Fruit fly (Drosophila melanogaster) whole organism, adult: ENCODE data around the gene Ppt2.

Experiments used
- CG11617 ChIP-seq: fragments of 200-800 bp; sonication (Bioruptor generic); optimal IDR thresholded peaks from 2 replicates; lab custom pipeline; 2017; ENCODE audit warnings: mild to moderate bottlenecking, missing biosample characterization, missing genetic modification reagents, missing genetic modification characterization
- CG12768 ChIP-seq: fragments of 200-800 bp; sonication (Bioruptor generic); optimal IDR thresholded peaks from 2 replicates; lab custom pipeline; 2017; ENCODE audit warnings: missing biosample characterization, missing genetic modification characterization, mild to moderate bottlenecking, moderate library complexity, missing genetic modification reagents
- CG14711 ChIP-seq: fragments of 200-800 bp; sonication (Bioruptor generic); optimal IDR thresholded peaks from 2 replicates; lab custom pipeline; 2018; ENCODE audit warnings: missing biosample characterization, mild to moderate bottlenecking, missing genetic modification characterization, moderate library complexity
- CG1620 ChIP-seq: fragments of 200-800 bp; sonication (Bioruptor generic); optimal IDR thresholded peaks from 2 replicates; lab custom pipeline; 2016; ENCODE audit warnings: missing biosample characterization, missing genetic modification characterization
- CG33017 ChIP-seq: fragments of 200-800 bp; sonication (Bioruptor generic); optimal IDR thresholded peaks from 2 replicates; lab custom pipeline; 2018; ENCODE audit warnings: missing biosample characterization, mild to moderate bottlenecking, missing genetic modification characterization, moderate library complexity
- CG5204 ChIP-seq: fragments of 200-800 bp; sonication (Bioruptor generic); optimal IDR thresholded peaks from 2 replicates; lab custom pipeline; 2016; ENCODE audit warnings: missing biosample characterization, missing genetic modification characterization
- CG7045 ChIP-seq: fragments of 200-800 bp; sonication (Bioruptor generic); optimal IDR thresholded peaks from 2 replicates; lab custom pipeline; 2017; ENCODE audit warnings: missing biosample characterization, mild to moderate bottlenecking, missing genetic modification characterization
- CG7101 ChIP-seq: fragments of 200-800 bp; sonication (Bioruptor generic); optimal IDR thresholded peaks from 2 replicates; lab custom pipeline; 2018; ENCODE audit warnings: missing biosample characterization, mild to moderate bottlenecking, missing genetic modification characterization, moderate library complexity
- Clk ChIP-seq: fragments of 200-800 bp; sonication (Bioruptor generic); optimal IDR thresholded peaks from 2 replicates; lab custom pipeline; 2017; ENCODE audit warnings: missing biosample characterization, missing genetic modification characterization
- Crg-1 ChIP-seq: fragments of 200-800 bp; sonication (Bioruptor generic); optimal IDR thresholded peaks from 2 replicates; lab custom pipeline; 2016; ENCODE audit warnings: missing biosample characterization, missing genetic modification characterization
- Hr96 ChIP-seq: fragments of 200-800 bp; sonication (Bioruptor generic); optimal IDR thresholded peaks from 2 replicates; lab custom pipeline; 2016; ENCODE audit warnings: missing biosample characterization, missing genetic modification characterization
- Mnt ChIP-seq: fragments of 200-800 bp; sonication (Bioruptor generic); optimal IDR thresholded peaks from 2 replicates; lab custom pipeline; 2016; ENCODE audit warnings: missing biosample characterization, mild to moderate bottlenecking, missing genetic modification characterization
- bab1 ChIP-seq: fragments of 200-800 bp; sonication (Bioruptor generic); optimal IDR thresholded peaks from 3 replicates; lab custom pipeline; 2019; ENCODE audit warnings: missing biosample characterization, mild to moderate bottlenecking, missing genetic modification characterization, moderate library complexity
- cic ChIP-seq: fragments of 200-800 bp; sonication (Bioruptor generic); optimal IDR thresholded peaks from 2 replicates; lab custom pipeline; 2017; ENCODE audit warnings: missing biosample characterization, mild to moderate bottlenecking, missing genetic modification characterization, moderate library complexity
- cnc ChIP-seq, 2 experiments: fragments of >200 bp; optimal IDR thresholded peaks; 2 replicates each; lab custom pipeline; 2017
- kay ChIP-seq: fragments of 200-800 bp; sonication (Bioruptor generic); peaks from one replicate; lab custom pipeline; 2016; ENCODE audit warnings: missing biosample characterization, missing genetic modification characterization, borderline replicate concordance
- ovo ChIP-seq: fragments of 200-800 bp; sonication (Bioruptor generic); optimal IDR thresholded peaks from 2 replicates; lab custom pipeline; 2016; ENCODE audit warnings: missing biosample characterization, missing genetic modification characterization
- pad ChIP-seq: fragments of 200-800 bp; sonication (Bioruptor generic); optimal IDR thresholded peaks from 3 replicates; lab custom pipeline; 2017; ENCODE audit warnings: missing biosample characterization, missing genetic modification characterization, mild to moderate bottlenecking, moderate library complexity, missing genetic modification reagents
- tj ChIP-seq: fragments of 200-800 bp; sonication (Bioruptor generic); optimal IDR thresholded peaks from 3 replicates; lab custom pipeline; 2017; ENCODE audit warnings: missing biosample characterization, mild to moderate bottlenecking, missing genetic modification characterization, moderate library complexity
- toe ChIP-seq: fragments of 200-800 bp; sonication (Bioruptor generic); optimal IDR thresholded peaks from 2 replicates; lab custom pipeline; 2016; ENCODE audit warnings: missing biosample characterization, missing genetic modification characterization

Gene Ppt2

DNA sequence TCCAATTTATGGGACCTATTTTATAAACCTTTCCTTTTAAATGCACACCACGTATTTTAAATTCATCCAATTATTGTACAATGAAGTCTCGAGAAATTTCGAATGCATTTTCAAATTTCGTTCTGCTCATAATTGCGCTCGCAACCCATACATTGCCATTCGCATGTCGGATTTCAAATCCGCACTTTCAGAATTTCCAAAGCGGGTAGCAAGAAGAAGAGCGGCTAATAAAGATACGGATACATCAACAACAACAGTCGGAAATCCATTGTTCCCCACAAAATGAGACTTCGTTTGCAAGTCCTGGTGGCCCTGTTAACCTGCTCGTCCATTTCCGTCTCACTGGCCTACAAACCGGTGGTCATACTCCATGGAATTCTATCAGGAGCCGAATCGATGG is at the start of gene Ppt2:
TSS of gene Ppt2 (plus strand) at position 209 of the 400 bp plus-strand sequence.
- TF ChIP-seq CG7101, result no peak
- TF ChIP-seq tj (GFP tag; lab: Kevin White, UChicago), result no peak
- no peak for TF ChIP-seq CG11617 (GFP tag; lab: Kevin White, UChicago)
- TF ChIP-seq toe (GFP tag; lab: Kevin White, UChicago), result no peak
- no peak for TF ChIP-seq CG1620 (GFP tag; lab: Kevin White, UChicago)
- TF ChIP-seq Clk, result no peak
- TF ChIP-seq CG12768 (GFP tag; lab: Kevin White, UChicago), result no peak
- no peak for TF ChIP-seq bab1 (GFP tag; lab: Kevin White, UChicago)
- no peak for TF ChIP-seq kay
- no peak for TF ChIP-seq pad
- TF ChIP-seq CG5204 (GFP tag; lab: Kevin White, UChicago), result no peak
- TF ChIP-seq CG7045, result no peak
- TF ChIP-seq CG14711 (tag; lab: Kevin White, UChicago), result no peak
- TF ChIP-seq Crg-1, result no peak
- no peak for TF ChIP-seq ovo (GFP tag; lab: Kevin White, UChicago)

DNA sequence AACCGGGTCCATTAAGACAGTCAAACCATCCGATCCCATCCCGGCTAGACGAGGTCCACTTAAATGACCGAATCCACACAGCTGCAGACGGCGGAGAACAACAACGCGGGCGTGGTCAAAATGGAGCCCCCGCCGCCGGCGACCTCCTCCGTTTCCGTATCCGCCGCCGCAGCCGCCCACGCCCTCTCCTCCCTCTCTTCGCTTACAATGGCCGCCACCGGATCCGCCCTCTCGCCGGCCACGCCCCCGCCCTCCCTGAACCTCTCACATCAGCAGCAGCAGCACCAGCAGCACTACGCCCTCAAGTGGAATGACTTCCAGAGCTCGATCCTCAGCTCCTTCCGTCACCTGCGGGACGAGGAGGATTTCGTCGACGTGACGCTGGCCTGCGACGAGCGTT is 44.6 kb upstream of the Ppt2 start:
- TF ChIP-seq cic (no peak), toe (GFP tag; lab: Kevin White, UChicago) (no peak), Clk (no peak), ovo (GFP tag; lab: Kevin White, UChicago) (no peak), pad (no peak), CG5204 (GFP tag; lab: Kevin White, UChicago) (no peak)

DNA sequence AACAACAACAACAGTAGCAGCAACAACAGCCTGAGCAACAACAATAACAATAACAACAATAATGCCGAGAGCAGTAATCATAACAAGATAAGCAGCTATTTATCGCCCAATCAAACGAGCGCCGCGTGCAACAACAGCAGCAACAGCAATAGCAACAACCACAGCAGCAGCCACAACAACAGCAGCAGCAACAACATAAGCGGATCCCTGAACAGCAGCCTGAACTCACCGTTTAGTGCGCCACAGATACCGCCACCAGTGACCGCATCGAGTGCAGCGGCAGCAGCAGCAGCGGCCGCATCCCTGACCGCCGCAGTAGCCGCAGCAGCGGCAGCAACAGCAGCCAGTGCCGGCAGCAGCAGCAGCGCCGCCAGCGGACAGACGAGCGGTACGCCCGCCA is 43.7 kb upstream of the Ppt2 start:
- no peak for TF ChIP-seq CG14711 (tag; lab: Kevin White, UChicago)
- no peak for TF ChIP-seq ovo (GFP tag; lab: Kevin White, UChicago)
- no peak for TF ChIP-seq CG7045
- TF ChIP-seq CG12768 (GFP tag; lab: Kevin White, UChicago), result no peak
- no peak for TF ChIP-seq cic

DNA sequence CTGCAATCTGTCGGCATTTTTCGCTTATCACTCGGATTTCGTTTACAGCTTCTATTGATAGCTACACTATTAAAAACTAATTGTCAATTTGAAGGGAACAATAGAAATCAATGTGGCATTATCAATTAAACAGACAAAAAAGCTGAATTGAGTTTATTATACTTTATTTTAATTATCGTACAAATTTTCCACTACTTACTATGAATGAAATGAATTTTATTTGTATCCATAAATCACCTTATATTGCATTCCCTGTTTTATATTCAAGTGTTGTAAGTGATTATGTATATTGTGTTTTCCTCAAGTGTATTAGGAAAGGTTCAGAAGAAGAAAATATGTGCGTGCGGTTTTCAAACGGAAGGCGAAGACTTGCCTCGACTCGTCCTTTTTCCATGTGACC is 36.2 kb upstream of the Ppt2 start:
- TF ChIP-seq bab1 (GFP tag; lab: Kevin White, UChicago) (no peak), CG7101 (no peak), cic (no peak), cnc (optimal IDR thresholded peaks at IDR 0.05; lab: Kevin White, UChicago) (no peak), CG12768 (GFP tag; lab: Kevin White, UChicago) (no peak)

DNA sequence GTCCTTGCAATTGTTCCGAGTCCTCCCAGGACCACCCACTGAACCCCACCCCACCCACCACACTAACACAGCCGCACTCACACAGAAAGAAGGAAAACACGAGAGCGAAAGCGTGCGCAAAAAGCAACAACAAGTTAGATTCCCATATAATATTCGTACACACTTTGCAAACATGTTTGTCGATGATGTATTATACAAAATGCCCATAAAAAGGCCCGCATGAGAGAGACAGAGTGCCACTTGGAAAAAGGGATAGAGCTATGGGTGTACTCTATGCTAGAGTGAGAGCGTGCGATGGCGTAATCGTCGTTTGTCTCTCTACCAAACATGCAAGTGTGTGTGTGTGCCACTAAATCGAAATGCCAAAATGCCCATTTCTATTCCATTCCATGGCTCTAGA is 32.4 kb upstream of the Ppt2 start:
- no peak for TF ChIP-seq bab1 (GFP tag; lab: Kevin White, UChicago)
- no peak for TF ChIP-seq CG11617 (GFP tag; lab: Kevin White, UChicago)
- TF ChIP-seq CG33017, result no peak
- no peak for TF ChIP-seq Mnt (GFP tag; lab: Kevin White, UChicago)
- no peak for TF ChIP-seq Crg-1
- no peak for TF ChIP-seq CG7101
- TF ChIP-seq CG12768 (GFP tag; lab: Kevin White, UChicago), result no peak
- no peak for TF ChIP-seq CG7045
- no peak for TF ChIP-seq cnc (optimal IDR thresholded peaks at IDR 0.05; lab: Kevin White, UChicago)
- TF ChIP-seq cic, result no peak
- TF ChIP-seq CG1620 (GFP tag; lab: Kevin White, UChicago), result no peak
- TF ChIP-seq Clk, result no peak
- TF ChIP-seq tj (GFP tag; lab: Kevin White, UChicago), result no peak
- TF ChIP-seq toe (GFP tag; lab: Kevin White, UChicago), result no peak
- TF ChIP-seq kay, result no peak

DNA sequence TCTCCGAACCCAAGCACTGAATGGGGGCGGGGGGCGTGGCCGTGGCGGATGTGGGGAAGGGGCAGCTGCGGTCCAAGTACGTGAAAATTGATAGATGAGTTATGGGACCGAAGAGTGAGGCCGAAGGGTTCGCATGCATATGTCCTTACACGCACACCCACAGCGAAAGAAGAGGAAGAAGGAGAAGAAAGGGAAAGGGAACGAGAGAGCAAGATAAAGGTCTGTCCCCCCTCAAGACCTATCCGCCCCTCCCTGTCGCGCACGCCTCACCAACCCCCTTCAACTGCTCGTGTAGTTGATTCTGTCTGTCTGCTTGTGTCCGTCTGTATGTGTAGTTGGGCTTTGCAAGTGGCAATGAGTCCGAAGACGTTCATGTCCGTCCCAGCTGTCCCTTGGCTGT is 30.7 kb upstream of the Ppt2 start:
- TF ChIP-seq CG11617 (GFP tag; lab: Kevin White, UChicago) (no peak), Hr96 (no peak), cic (no peak), tj (GFP tag; lab: Kevin White, UChicago) (no peak), pad (no peak), CG7101 (no peak), bab1 (GFP tag; lab: Kevin White, UChicago) (no peak), toe (GFP tag; lab: Kevin White, UChicago) (no peak), CG12768 (GFP tag; lab: Kevin White, UChicago) (no peak), Clk (no peak), CG1620 (GFP tag; lab: Kevin White, UChicago) (no peak), Crg-1 (no peak), ovo (GFP tag; lab: Kevin White, UChicago) (no peak), CG5204 (GFP tag; lab: Kevin White, UChicago) (no peak), CG7045 (no peak), CG33017 (no peak), kay (no peak)

DNA sequence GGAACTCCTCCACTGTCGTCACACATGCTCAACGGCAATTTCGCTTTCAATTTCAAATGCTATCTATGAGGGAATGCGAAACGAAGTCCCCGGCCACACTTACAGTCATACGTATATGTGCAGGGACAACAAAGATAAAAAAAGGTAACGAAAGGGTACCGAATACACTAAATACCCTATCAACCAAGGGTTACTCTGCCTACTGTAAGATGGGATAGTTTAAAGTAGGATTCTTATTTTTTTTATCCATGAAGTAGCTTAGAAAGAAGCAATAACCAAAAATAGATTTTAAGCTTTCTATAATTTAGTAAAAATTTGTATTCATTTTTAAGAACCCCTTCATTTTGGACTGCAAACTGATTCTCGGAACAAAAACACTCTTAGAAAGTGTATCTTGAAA is 28.9 kb upstream of the Ppt2 start:
- TF ChIP-seq CG5204 (GFP tag; lab: Kevin White, UChicago), result no peak
- TF ChIP-seq CG12768 (GFP tag; lab: Kevin White, UChicago), result no peak
- TF ChIP-seq bab1 (GFP tag; lab: Kevin White, UChicago), result no peak
- no peak for TF ChIP-seq ovo (GFP tag; lab: Kevin White, UChicago)
- TF ChIP-seq cnc (optimal IDR thresholded peaks at IDR 0.05; lab: Kevin White, UChicago), result no peak
- no peak for TF ChIP-seq pad
- TF ChIP-seq Crg-1, result no peak
- TF ChIP-seq Clk, result no peak
- no peak for TF ChIP-seq CG1620 (GFP tag; lab: Kevin White, UChicago)
- TF ChIP-seq CG14711 (tag; lab: Kevin White, UChicago), result no peak
- TF ChIP-seq toe (GFP tag; lab: Kevin White, UChicago), result no peak
